Worm (Caenorhabditis elegans): ENCODE results near the gene fat-1.

fat-1 gene

ce11 chrIV:13347232-13347715, 31.8 kb downstream of the fat-1 start, which contains the start of gene W02A2.9 (continued):
- TF ChIP-seq T20F7.1 (GFP tag; optimal IDR thresholded peaks at IDR 0.05) (no peak), dmd-6 (GFP tag; IDR thresholded peaks at IDR 0.05) (peak; percentile 86), spr-1 (tag; optimal IDR thresholded peaks at IDR 0.05) (no peak), nhr-48 (tag; optimal IDR thresholded peaks at IDR 0.05) (peak; percentile 41), php-3 (GFP tag; IDR thresholded peaks at IDR 0.05) (0 out of 2 replicates have a peak, but pooled peaks have one; percentile 28), ceh-44 (GFP tag; IDR thresholded peaks at IDR 0.05) (no peak), skn-1 (tag; optimal IDR thresholded peaks at IDR 0.05) (no peak), daf-16 (GFP tag; optimal IDR thresholded peaks at IDR 0.05) (no peak), daf-16 (tag; optimal IDR thresholded peaks at IDR 0.05) (peak; percentile 95), lim-7 (GFP tag; IDR thresholded peaks at IDR 0.05) (no peak), daf-19 (GFP tag; conservative IDR thresholded peaks at IDR 0.05) (no peak), lir-3 (tag; optimal IDR thresholded peaks at IDR 0.05) (no peak), lin-29 (GFP tag; IDR thresholded peaks at IDR 0.05) (no peak), nhr-11 (tag; optimal IDR thresholded peaks at IDR 0.05) (no peak), lsy-2 (tag; optimal IDR thresholded peaks at IDR 0.05) (peak; percentile 11 to 49), hif-1 (tag; optimal IDR thresholded peaks at IDR 0.05) (peak in 1 of 2 experiments; percentile 57), lin-1 (GFP tag; IDR thresholded peaks at IDR 0.05) (no peak), dmd-9 (GFP tag; IDR thresholded peaks at IDR 0.05) (no peak), arid-1 (GFP tag; conservative IDR thresholded peaks at IDR 0.05) (no peak)

- TF ChIP-seq lin-38 (GFP tag; IDR thresholded peaks at IDR 0.05) (peak; percentile 31; the same call in 1 of the 2 replicates), Y105C5A.15 (GFP tag; IDR thresholded peaks at IDR 0.05) (0 out of 2 replicates have a peak, but pooled peaks have one; percentile 34), pha-4 (GFP tag; IDR thresholded peaks at IDR 0.05) (peak; percentile 77; the same call in 1 of the 2 replicates), pha-4 (tag; optimal IDR thresholded peaks at IDR 0.05) (no peak), F37D6.2 (tag; optimal IDR thresholded peaks at IDR 0.05) (no peak), ces-1 (GFP tag; optimal IDR thresholded peaks at IDR 0.05) (no peak), aha-1 (tag) (no peak), unc-62 (GFP tag; optimal IDR thresholded peaks at IDR 0.05 in 1 of 2) (no peak), unc-62 (tag; optimal IDR thresholded peaks at IDR 0.05) (no peak), dmd-9 (GFP tag; IDR thresholded peaks at IDR 0.05) (no peak), egl-43 (GFP tag; IDR thresholded peaks at IDR 0.05) (peak; percentile 44; the same call in 1 of the 2 replicates), saeg-2 (GFP tag; IDR thresholded peaks at IDR 0.05) (no peak), pqm-1 (tag; optimal IDR thresholded peaks at IDR 0.05) (no peak), tag-97 (GFP tag; IDR thresholded peaks at IDR 0.05) (no peak), hmg-1.1 (GFP tag; IDR thresholded peaks at IDR 0.05) (no peak), zfp-2 (tag; optimal IDR thresholded peaks at IDR 0.05) (no peak), lin-29 (GFP tag; IDR thresholded peaks at IDR 0.05) (no peak), ceh-28 (tag; optimal IDR thresholded peaks at IDR 0.05) (no peak), set-16 (GFP tag; IDR thresholded peaks at IDR 0.05) (peak; percentile 78), lir-3 (tag; optimal IDR thresholded peaks at IDR 0.05) (no peak)
Measured at ce11 chrIV:13348592-13348991, 33.1 kb downstream of the fat-1 start, which contains the start of gene W02A2.12. TSS of gene W02A2.12 (minus strand) at chrIV:13348831.

DNA sequence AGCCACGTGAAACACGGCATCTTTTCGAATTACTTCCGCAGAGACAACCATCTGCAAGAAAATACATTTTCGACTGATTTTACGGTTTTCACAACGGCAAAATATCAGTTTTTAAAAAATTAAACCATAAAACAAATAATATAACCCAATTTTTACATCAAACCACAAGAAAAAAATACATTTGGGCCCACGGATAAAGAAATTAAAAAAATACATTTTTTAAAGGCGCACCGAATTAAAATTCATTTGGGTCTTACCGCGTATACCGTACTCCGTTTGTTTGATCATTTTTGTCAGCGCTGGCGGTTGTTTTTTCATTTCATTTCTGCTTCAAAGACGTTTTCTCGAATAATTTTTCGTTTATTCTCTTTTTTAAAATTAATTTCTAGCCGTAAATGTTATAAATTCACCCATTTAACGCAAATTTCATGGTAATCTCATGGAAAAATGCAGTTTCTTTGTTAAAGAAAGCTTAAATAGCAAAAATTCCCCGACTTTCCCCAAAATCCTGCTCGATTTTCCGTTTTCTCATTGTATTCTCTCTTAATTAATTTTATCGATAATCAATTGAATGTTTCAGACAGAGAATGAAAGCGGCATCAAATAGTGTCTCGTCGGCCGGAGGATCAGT, 37.8 kb downstream of the fat-1 start, which contains the start of the genes rec-8 and mex-5:
Gene rec-8, minus strand, starts transcription at position 51 of the 631 bp plus-strand sequence.
Gene mex-5, plus strand, starts transcription at position 581 of the 631 bp plus-strand sequence.
- TF ChIP-seq R02D3.7 (tag; optimal IDR thresholded peaks at IDR 0.05), result no peak
- TF ChIP-seq snpc-1.2 (GFP tag; IDR thresholded peaks at IDR 0.05), result peak; percentile 69
- TF ChIP-seq Y48G9A.11 (GFP tag; IDR thresholded peaks at IDR 0.05), result 0 out of 2 replicates have a peak, but pooled peaks have one; percentile 8
- TF ChIP-seq unc-62 (GFP tag; optimal IDR thresholded peaks at IDR 0.05 in 1 of 2), result peak in 1 of 2 experiments; percentile 70
- TF ChIP-seq unc-62 (tag; optimal IDR thresholded peaks at IDR 0.05), result no peak
- TF ChIP-seq F49E8.2 (tag; optimal IDR thresholded peaks at IDR 0.05; ENCODE audit: borderline replicate concordance), result peak; percentile 22
- no peak for TF ChIP-seq lsy-2 (tag; optimal IDR thresholded peaks at IDR 0.05)
- peak; percentile 91 for TF ChIP-seq unc-130 (GFP tag; optimal IDR thresholded peaks at IDR 0.05)
